Fruit fly (Drosophila melanogaster) Kc167 (cell line): ENCODE measurements around the gene CG13460.

Experiments used
- Myc ChIP-seq: fragments of >200 bp; optimal IDR thresholded peaks from 2 replicates; lab custom pipeline; 2017; ENCODE audit warnings: missing external identifiers
- Sin3A ChIP-seq: fragments of >200 bp; optimal IDR thresholded peaks from 2 replicates; lab custom pipeline; 2018; ENCODE audit warnings: missing external identifiers
- insv ChIP-seq: fragments of >200 bp; optimal IDR thresholded peaks from 3 replicates; lab custom pipeline; 2018; ENCODE audit warnings: missing external identifiers
- psq ChIP-seq: fragments of >200 bp; optimal IDR thresholded peaks from 2 replicates; lab custom pipeline; 2017; ENCODE audit warnings: missing external identifiers
- ttk ChIP-seq: sonication (Bioruptor generic); optimal IDR thresholded peaks from 2 replicates; lab custom pipeline; 2017; ENCODE audit warnings: missing external identifiers

- no peak for TF ChIP-seq psq (lab: Kevin White, UChicago)
- no peak for TF ChIP-seq Sin3A (lab: Kevin White, UChicago)
- no peak for TF ChIP-seq ttk (lab: Kevin White, UChicago)
- TF ChIP-seq Myc (lab: Kevin White, UChicago), result no peak
- no peak for TF ChIP-seq insv (lab: Kevin White, UChicago)
Measured at dm6 chr3L:15102669-15103309, 41.3 kb upstream of the CG13460 start.
